Worm (Caenorhabditis elegans): ENCODE data around the gene F49C5.3.

F49C5.3 gene

DNA sequence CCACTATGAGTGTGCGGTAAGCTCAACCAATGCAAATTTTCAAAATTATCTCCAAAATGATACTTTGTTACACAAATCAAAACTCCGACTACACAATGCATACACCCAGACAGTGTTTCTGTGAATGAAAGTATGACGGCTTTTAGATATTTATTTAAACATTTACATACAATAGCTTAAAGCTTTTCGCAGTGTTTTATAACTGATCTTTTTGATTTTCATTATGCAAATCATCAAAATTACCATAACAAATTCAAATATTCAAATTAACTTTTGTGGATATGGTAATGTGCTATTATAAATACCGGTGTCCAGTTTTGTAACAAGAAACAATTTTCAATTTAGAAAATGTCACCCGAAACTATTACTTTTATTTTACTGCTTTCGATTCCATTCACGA lies 10.1 kb downstream of the F49C5.3 start, which contains the start of the genes F49C5.5 and F49C5.10:
TSS of gene F49C5.5 (minus strand) at position 101 of the 400 bp plus-strand sequence.
TSS of gene F49C5.10 (plus strand) at position 344 of the 400 bp plus-strand sequence.
- no peak for TF ChIP-seq ceh-83 (GFP tag; optimal IDR thresholded peaks at IDR 0.05)
- no peak for TF ChIP-seq nhr-28 (tag; optimal IDR thresholded peaks at IDR 0.05)
- no peak for TF ChIP-seq lin-32 (GFP tag; optimal IDR thresholded peaks at IDR 0.05)
- no peak for TF ChIP-seq cnd-1 (tag; optimal IDR thresholded peaks at IDR 0.05)
- TF ChIP-seq lsy-2 (tag; optimal IDR thresholded peaks at IDR 0.05), result no peak
- no peak for TF ChIP-seq bed-3 (GFP tag; optimal IDR thresholded peaks at IDR 0.05)
- TF ChIP-seq ztf-11 (tag; optimal IDR thresholded peaks at IDR 0.05), result no peak
- TF ChIP-seq snpc-4 (tag; optimal IDR thresholded peaks at IDR 0.05), result no peak
- no peak for TF ChIP-seq sem-2 (GFP tag; optimal IDR thresholded peaks at IDR 0.05)
- TF ChIP-seq mls-2 (tag; optimal IDR thresholded peaks at IDR 0.05), result no peak
- no peak for TF ChIP-seq elt-1 (tag; optimal IDR thresholded peaks at IDR 0.05; ENCODE audit: borderline replicate concordance, insufficient read depth)
- TF ChIP-seq ceh-43 (GFP tag; optimal IDR thresholded peaks at IDR 0.05), result no peak

ce11 chrII:12547547-12547946 lies 11.2 kb downstream of the F49C5.3 start, which contains the start of gene F49C5.16:
Gene F49C5.16, plus strand, starts transcription at chrII:12547847.
- no peak for TF ChIP-seq lin-13 (tag; optimal IDR thresholded peaks at IDR 0.05)
- TF ChIP-seq blmp-1 (tag; optimal IDR thresholded peaks at IDR 0.05), result no peak
- TF ChIP-seq zip-8 (tag; optimal IDR thresholded peaks at IDR 0.05), result no peak
- no peak for TF ChIP-seq ztf-11 (tag; optimal IDR thresholded peaks at IDR 0.05)
- TF ChIP-seq elt-3 (tag; optimal IDR thresholded peaks at IDR 0.05), result no peak
- no peak for TF ChIP-seq flh-1 (GFP tag; optimal IDR thresholded peaks at IDR 0.05)
- TF ChIP-seq drap-1 (GFP tag; optimal IDR thresholded peaks at IDR 0.05), result no peak
- no peak for TF ChIP-seq unc-39 (tag; optimal IDR thresholded peaks at IDR 0.05)
- no peak for TF ChIP-seq nhr-76 (tag; optimal IDR thresholded peaks at IDR 0.05)
- TF ChIP-seq sptf-1 (tag; optimal IDR thresholded peaks at IDR 0.05), result no peak
- TF ChIP-seq snpc-4 (tag; optimal IDR thresholded peaks at IDR 0.05), result no peak
- TF ChIP-seq unc-120 (tag; optimal IDR thresholded peaks at IDR 0.05; ENCODE audit: poor library complexity, severe bottlenecking), result no peak
- TF ChIP-seq mab-5 (tag; optimal IDR thresholded peaks at IDR 0.05), result no peak
- no peak for TF ChIP-seq nhr-28 (tag; optimal IDR thresholded peaks at IDR 0.05)

ce11 chrII:12549613-12550012 lies 13.3 kb downstream of the F49C5.3 start:
- TF ChIP-seq cnd-1 (tag; optimal IDR thresholded peaks at IDR 0.05) (no peak), ceh-43 (GFP tag; optimal IDR thresholded peaks at IDR 0.05) (no peak), elt-1 (tag; optimal IDR thresholded peaks at IDR 0.05; ENCODE audit: borderline replicate concordance, insufficient read depth) (no peak), unc-62 (GFP tag; optimal IDR thresholded peaks at IDR 0.05) (no peak), mep-1 (tag; optimal IDR thresholded peaks at IDR 0.05) (no peak), ceh-39 (tag; optimal IDR thresholded peaks at IDR 0.05) (no peak), nhr-12 (tag; optimal IDR thresholded peaks at IDR 0.05) (no peak), unc-120 (tag; optimal IDR thresholded peaks at IDR 0.05; ENCODE audit: poor library complexity, severe bottlenecking) (no peak), ceh-83 (GFP tag; optimal IDR thresholded peaks at IDR 0.05) (no peak), drap-1 (GFP tag; optimal IDR thresholded peaks at IDR 0.05) (no peak), hlh-1 (tag; optimal IDR thresholded peaks at IDR 0.05) (no peak), ham-2 (GFP tag; optimal IDR thresholded peaks at IDR 0.05) (no peak), flh-1 (GFP tag; optimal IDR thresholded peaks at IDR 0.05) (no peak), lin-32 (GFP tag; optimal IDR thresholded peaks at IDR 0.05) (no peak), mls-2 (tag; optimal IDR thresholded peaks at IDR 0.05) (no peak), unc-39 (tag; optimal IDR thresholded peaks at IDR 0.05) (no peak)

ce11 chrII:12550940-12551339 lies 14.6 kb downstream of the F49C5.3 start:
- TF ChIP-seq pha-4 (tag; optimal IDR thresholded peaks at IDR 0.05) (no peak), mep-1 (tag; optimal IDR thresholded peaks at IDR 0.05) (no peak), nhr-12 (tag; optimal IDR thresholded peaks at IDR 0.05) (no peak), ham-2 (GFP tag; optimal IDR thresholded peaks at IDR 0.05) (no peak), ces-1 (GFP tag; optimal IDR thresholded peaks at IDR 0.05) (no peak), sptf-1 (tag; optimal IDR thresholded peaks at IDR 0.05) (no peak), ztf-11 (tag; optimal IDR thresholded peaks at IDR 0.05) (no peak), nhr-28 (tag; optimal IDR thresholded peaks at IDR 0.05) (no peak), elt-1 (tag; optimal IDR thresholded peaks at IDR 0.05; ENCODE audit: borderline replicate concordance, insufficient read depth) (no peak), unc-39 (tag; optimal IDR thresholded peaks at IDR 0.05) (no peak), M03D4.4 (tag; optimal IDR thresholded peaks at IDR 0.05) (no peak), lsy-2 (tag; optimal IDR thresholded peaks at IDR 0.05) (no peak), hlh-1 (tag; optimal IDR thresholded peaks at IDR 0.05) (no peak), ceh-39 (tag; optimal IDR thresholded peaks at IDR 0.05) (no peak), cnd-1 (tag; optimal IDR thresholded peaks at IDR 0.05) (no peak), elt-3 (tag; optimal IDR thresholded peaks at IDR 0.05) (no peak), unc-120 (tag; optimal IDR thresholded peaks at IDR 0.05; ENCODE audit: poor library complexity, severe bottlenecking) (no peak), lin-13 (tag; optimal IDR thresholded peaks at IDR 0.05) (no peak), nhr-76 (tag; optimal IDR thresholded peaks at IDR 0.05) (no peak), tbx-8 (GFP tag; optimal IDR thresholded peaks at IDR 0.05) (no peak)
